Fruit fly (Drosophila melanogaster): ENCODE results near the gene CG6333.

Gene CG6333

DNA sequence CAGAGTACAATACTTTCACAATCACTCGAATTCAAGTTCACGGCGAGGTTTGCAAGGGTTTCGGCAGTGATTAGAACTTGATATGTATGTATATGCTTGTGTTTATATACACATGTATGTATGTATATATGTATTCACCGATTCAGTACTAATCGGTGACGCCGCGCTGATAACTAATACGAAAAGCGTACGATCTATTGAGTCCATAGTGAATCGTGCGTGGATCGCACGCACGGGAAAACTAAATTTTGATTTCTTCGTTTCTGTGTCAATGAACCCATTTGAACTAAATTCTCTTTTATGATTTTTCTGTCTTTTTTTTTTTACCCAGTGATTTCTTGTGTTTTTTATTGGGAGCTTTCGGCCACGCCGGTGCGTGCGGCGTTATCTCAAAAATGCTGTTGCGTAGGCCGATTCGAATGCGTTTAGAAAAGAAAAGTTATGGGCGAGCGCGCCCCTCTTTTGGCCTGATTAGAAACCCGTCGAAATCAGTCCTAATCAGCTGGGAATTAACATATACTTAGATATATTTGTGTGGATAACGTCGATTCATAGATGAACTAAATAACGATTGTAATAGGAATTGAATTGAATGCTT, 7.9 kb upstream of the CG6333 start (continued):
- TF ChIP-seq sqz (GFP tag; optimal IDR thresholded peaks at IDR 0.05) (peak; percentile 89), CG3065 (GFP tag; optimal IDR thresholded peaks at IDR 0.05) (no peak), CG32772 (GFP tag; IDR thresholded peaks at IDR 0.05) (no peak), insv (GFP tag; optimal IDR thresholded peaks at IDR 0.05) (no peak), chinmo (GFP tag; IDR thresholded peaks at IDR 0.05; ENCODE audit: partially characterized antibody) (peak; percentile 68; the same call in 1 of the 4 replicates), phol (tag; optimal IDR thresholded peaks at IDR 0.05) (no peak), gsb-n (tag; optimal IDR thresholded peaks at IDR 0.05) (no peak), H15 (GFP tag; IDR thresholded peaks at IDR 0.05) (no peak), Hand (GFP tag; optimal IDR thresholded peaks at IDR 0.05) (no peak), lmd (GFP tag; IDR thresholded peaks at IDR 0.05) (no peak), ems (GFP tag; optimal IDR thresholded peaks at IDR 0.05) (no peak), sd (tag; optimal IDR thresholded peaks at IDR 0.05) (peak; percentile 92), lola (GFP tag; optimal IDR thresholded peaks at IDR 0.05) (no peak), CG8359 (GFP tag; optimal IDR thresholded peaks at IDR 0.05; ENCODE audit: borderline replicate concordance) (no peak), Blimp-1 (GFP tag; optimal IDR thresholded peaks at IDR 0.05) (peak; percentile 97), bbx (GFP tag; IDR thresholded peaks at IDR 0.05; ENCODE audit: partially characterized antibody) (no peak), emc (GFP tag; optimal IDR thresholded peaks at IDR 0.05) (no peak), lilli (GFP tag; optimal IDR thresholded peaks at IDR 0.05) (no peak), CG15696 (tag; optimal IDR thresholded peaks at IDR 0.05) (no peak), pnt (GFP tag; optimal IDR thresholded peaks at IDR 0.05) (no peak), CG8478 (optimal IDR thresholded peaks at IDR 0.05) (no peak), YL-1 (GFP tag; optimal IDR thresholded peaks at IDR 0.05) (no peak), gsb (GFP tag; IDR thresholded peaks at IDR 0.05) (no peak), Nf-YA (GFP tag; IDR thresholded peaks at IDR 0.05) (no peak), Optix (GFP tag; IDR thresholded peaks at IDR 0.05) (no peak), CG15514 (GFP tag; optimal IDR thresholded peaks at IDR 0.05) (no peak), Max (GFP tag; optimal IDR thresholded peaks at IDR 0.05) (no peak), dimm (GFP tag; IDR thresholded peaks at IDR 0.05) (no peak), sr (GFP tag; IDR thresholded peaks at IDR 0.05) (peak; percentile 91), Hr78 (GFP tag; optimal IDR thresholded peaks at IDR 0.05) (peak in 1 of 2 experiments; percentile 7), Gsc (GFP tag; IDR thresholded peaks at IDR 0.05) (no peak), CG13296 (GFP tag; optimal IDR thresholded peaks at IDR 0.05) (no peak), CG2678 (tag; optimal IDR thresholded peaks at IDR 0.05) (no peak), Pdp1 (GFP tag; optimal IDR thresholded peaks at IDR 0.05) (peak in 1 of 2 experiments; percentile 50), CG3163 (GFP tag; optimal IDR thresholded peaks at IDR 0.05) (no peak), salm (tag; optimal IDR thresholded peaks at IDR 0.05) (no peak), Dfd (GFP tag; optimal IDR thresholded peaks at IDR 0.05) (no peak), CG3847 (GFP tag; IDR thresholded peaks at IDR 0.05) (no peak), vfl (GFP tag; optimal IDR thresholded peaks at IDR 0.05) (no peak), ato (GFP tag; IDR thresholded peaks at IDR 0.05; ENCODE audit: partially characterized antibody) (no peak), ab (GFP tag; optimal IDR thresholded peaks at IDR 0.05) (no peak), CG30431 (GFP tag; optimal IDR thresholded peaks at IDR 0.05) (no peak), Hr3 (GFP tag; optimal IDR thresholded peaks at IDR 0.05) (no peak), MESR4 (GFP tag; optimal IDR thresholded peaks at IDR 0.05) (no peak), Sox102F (GFP tag; optimal IDR thresholded peaks at IDR 0.05) (no peak), corto (GFP tag; optimal IDR thresholded peaks at IDR 0.05) (no peak), Fer3 (tag; optimal IDR thresholded peaks at IDR 0.05) (no peak), Hr51 (GFP tag; optimal IDR thresholded peaks at IDR 0.05) (no peak), row (GFP tag; IDR thresholded peaks at IDR 0.05) (0 out of 3 replicates have a peak, but pooled peaks have one; percentile 10), CG30403 (GFP tag; optimal IDR thresholded peaks at IDR 0.05) (no peak)

All from whole organism, embryonic.